Worm (Caenorhabditis elegans): ENCODE measurements around the gene grp-1.
A peak's percentile ranks its signal among the peaks of the same experiment; 100 is the strongest.

grp-1 gene

DNA sequence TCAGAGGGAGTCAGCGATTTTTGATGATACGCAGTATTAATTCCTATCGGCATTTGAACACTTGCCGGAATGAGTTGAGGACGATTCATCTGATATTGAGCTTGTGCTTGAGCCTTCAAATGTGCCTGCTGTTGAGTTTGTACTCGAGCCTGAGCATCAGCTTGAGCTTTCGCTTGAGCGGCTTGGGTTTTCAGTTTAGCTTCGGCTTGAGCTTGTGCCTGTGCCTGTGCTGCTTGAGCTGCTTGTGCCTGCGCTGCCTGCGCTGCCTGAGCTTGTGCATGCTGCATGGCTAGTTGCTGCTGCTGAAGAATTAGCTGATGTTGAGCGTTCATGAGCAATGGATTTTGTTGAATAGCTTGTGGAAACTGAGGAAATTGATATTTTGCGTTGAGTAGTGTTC is 30.4 kb downstream of the grp-1 start:
- TF ChIP-seq ref-1 (GFP tag; conservative IDR thresholded peaks at IDR 0.05) (no peak), tab-1 (GFP tag; IDR thresholded peaks at IDR 0.05) (no peak), ztf-23 (GFP tag; IDR thresholded peaks at IDR 0.05) (no peak)

DNA sequence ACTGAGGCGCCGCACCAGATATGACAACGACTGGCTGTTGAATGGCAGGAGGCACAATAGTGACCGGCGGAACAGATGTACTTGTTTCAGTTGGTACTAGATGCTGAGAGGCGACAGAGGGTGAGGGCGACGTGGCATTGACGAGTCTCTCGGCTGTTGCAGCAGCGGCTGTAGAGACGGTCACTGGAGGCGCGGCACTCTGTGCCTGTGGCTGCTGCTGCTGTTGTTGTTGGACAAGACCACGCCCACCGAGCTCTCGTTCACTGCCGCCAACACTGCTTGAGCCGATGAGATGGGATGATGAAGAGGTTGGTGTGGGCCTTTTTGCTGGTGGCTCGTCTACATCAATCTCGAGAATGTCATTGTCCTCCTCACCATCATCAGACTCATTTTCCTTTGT is 31.6 kb downstream of the grp-1 start:
- TF ChIP-seq tab-1 (GFP tag; IDR thresholded peaks at IDR 0.05), result no peak
- no peak for TF ChIP-seq T22C8.4 (GFP tag; IDR thresholded peaks at IDR 0.05)
- TF ChIP-seq med-1 (GFP tag; optimal IDR thresholded peaks at IDR 0.05; ENCODE audit: insufficient read depth), result no peak
- TF ChIP-seq ztf-23 (GFP tag; IDR thresholded peaks at IDR 0.05), result no peak
- no peak for TF ChIP-seq ref-1 (GFP tag; conservative IDR thresholded peaks at IDR 0.05)
- TF ChIP-seq klf-2 (GFP tag; conservative IDR thresholded peaks at IDR 0.05), result no peak
- no peak for TF ChIP-seq ztf-29 (GFP tag; IDR thresholded peaks at IDR 0.05)
- no peak for TF ChIP-seq flt-1 (GFP tag; IDR thresholded peaks at IDR 0.05)
- TF ChIP-seq cog-1 (tag; optimal IDR thresholded peaks at IDR 0.05), result no peak

DNA sequence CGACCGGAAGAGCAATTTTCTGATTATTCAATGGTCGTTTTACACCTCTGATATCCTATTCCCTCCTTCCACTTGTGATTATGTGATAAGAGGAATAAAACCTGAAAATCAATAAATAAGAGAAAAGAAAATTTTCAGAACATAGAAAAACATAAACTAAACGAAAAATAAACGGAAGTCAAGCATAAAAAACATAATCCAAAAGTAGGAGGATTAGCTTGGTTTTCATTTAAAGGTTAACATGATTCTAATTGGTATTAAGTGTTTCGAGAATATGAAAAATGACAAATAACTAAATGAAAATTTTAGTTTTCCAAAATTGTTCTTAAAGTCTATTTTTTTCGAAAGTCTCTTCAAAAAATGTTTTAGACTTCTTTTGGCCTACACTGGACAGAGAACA is 35.6 kb downstream of the grp-1 start, which contains the start of gene gei-8:
TSS of gene gei-8 (minus strand) at position 101 of the 400 bp plus-strand sequence.
- TF ChIP-seq T22C8.4 (GFP tag; IDR thresholded peaks at IDR 0.05) (no peak), tab-1 (GFP tag; IDR thresholded peaks at IDR 0.05) (no peak), klf-2 (GFP tag; conservative IDR thresholded peaks at IDR 0.05) (no peak), ztf-29 (GFP tag; IDR thresholded peaks at IDR 0.05) (no peak), ref-1 (GFP tag; conservative IDR thresholded peaks at IDR 0.05) (no peak), flt-1 (GFP tag; IDR thresholded peaks at IDR 0.05) (no peak), med-1 (GFP tag; optimal IDR thresholded peaks at IDR 0.05; ENCODE audit: insufficient read depth) (no peak), cog-1 (tag; optimal IDR thresholded peaks at IDR 0.05) (no peak), ztf-23 (GFP tag; IDR thresholded peaks at IDR 0.05) (no peak)

DNA sequence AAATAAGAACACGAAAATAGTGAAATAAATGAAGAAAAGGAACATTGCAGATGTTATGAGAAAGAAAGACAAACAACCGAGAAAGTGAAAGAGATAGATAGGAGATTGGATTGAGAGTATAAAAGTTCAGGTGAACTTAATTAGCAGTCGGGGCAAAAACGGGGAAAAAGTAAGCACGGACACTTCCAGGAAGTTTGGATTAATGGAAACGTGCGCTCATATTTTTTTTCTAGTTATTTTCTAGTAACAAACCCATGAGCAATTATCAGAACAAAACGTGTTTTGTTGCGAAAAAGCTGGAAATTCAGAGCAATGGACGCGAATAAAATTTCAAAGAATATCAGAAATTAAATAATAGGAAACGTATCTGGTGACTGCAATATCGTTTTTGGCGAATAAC is 36.4 kb downstream of the grp-1 start:
- TF ChIP-seq flt-1 (GFP tag; IDR thresholded peaks at IDR 0.05), result no peak
- no peak for TF ChIP-seq tab-1 (GFP tag; IDR thresholded peaks at IDR 0.05)
- TF ChIP-seq ztf-23 (GFP tag; IDR thresholded peaks at IDR 0.05), result no peak
- TF ChIP-seq med-1 (GFP tag; optimal IDR thresholded peaks at IDR 0.05; ENCODE audit: insufficient read depth), result no peak
- TF ChIP-seq ztf-29 (GFP tag; IDR thresholded peaks at IDR 0.05), result no peak
- no peak for TF ChIP-seq klf-2 (GFP tag; conservative IDR thresholded peaks at IDR 0.05)
- TF ChIP-seq T22C8.4 (GFP tag; IDR thresholded peaks at IDR 0.05), result no peak
- no peak for TF ChIP-seq ref-1 (GFP tag; conservative IDR thresholded peaks at IDR 0.05)
- no peak for TF ChIP-seq cog-1 (tag; optimal IDR thresholded peaks at IDR 0.05)

DNA sequence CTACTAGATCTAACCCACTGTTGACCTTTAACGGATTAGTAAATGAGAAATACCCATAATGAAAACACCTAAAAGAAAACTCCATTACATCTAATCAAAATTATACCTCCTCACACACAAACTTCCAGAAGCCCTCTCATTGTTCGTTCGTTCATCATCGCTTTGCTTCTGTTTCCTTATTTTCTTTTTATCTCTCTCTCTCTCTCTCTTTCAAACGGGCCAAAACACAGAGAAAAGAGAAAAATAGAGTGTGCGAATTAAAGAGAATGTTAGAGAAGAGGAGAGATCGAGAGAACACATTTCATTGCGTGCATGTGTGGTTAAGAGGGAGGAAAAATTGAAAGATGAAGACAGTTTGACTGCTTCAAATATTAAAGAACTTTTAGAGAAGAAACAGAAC is 38.8 kb downstream of the grp-1 start:
- TF ChIP-seq cog-1 (tag; optimal IDR thresholded peaks at IDR 0.05) (peak; percentile 21), flt-1 (GFP tag; IDR thresholded peaks at IDR 0.05) (no peak)

DNA sequence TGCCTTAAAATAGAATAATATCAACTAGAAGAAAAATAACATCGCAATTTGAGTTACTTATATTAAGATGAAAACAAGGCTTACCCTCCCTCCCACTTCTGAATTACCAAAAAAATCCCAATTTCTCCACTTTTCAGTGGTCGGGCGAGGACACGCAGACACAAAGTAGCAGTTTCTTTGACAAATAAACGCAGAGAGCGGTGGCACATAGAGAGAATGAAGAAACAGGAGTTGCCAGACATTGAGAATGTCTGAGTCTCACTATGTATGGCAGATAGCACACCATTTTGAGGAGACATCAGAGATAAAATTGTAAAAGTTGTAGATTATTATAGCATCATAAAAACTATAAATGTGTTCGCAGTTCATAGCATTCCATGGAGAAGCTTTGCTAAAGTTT is 39.7 kb downstream of the grp-1 start:
- TF ChIP-seq tab-1 (GFP tag; IDR thresholded peaks at IDR 0.05) (no peak), ref-1 (GFP tag; conservative IDR thresholded peaks at IDR 0.05) (no peak), ztf-23 (GFP tag; IDR thresholded peaks at IDR 0.05) (no peak), cog-1 (tag; optimal IDR thresholded peaks at IDR 0.05) (peak; percentile 23), T22C8.4 (GFP tag; IDR thresholded peaks at IDR 0.05) (no peak), flt-1 (GFP tag; IDR thresholded peaks at IDR 0.05) (no peak), klf-2 (GFP tag; conservative IDR thresholded peaks at IDR 0.05) (no peak), med-1 (GFP tag; optimal IDR thresholded peaks at IDR 0.05; ENCODE audit: insufficient read depth) (no peak), ztf-29 (GFP tag; IDR thresholded peaks at IDR 0.05) (peak; percentile 55; the same call in 1 of the 2 replicates)

DNA sequence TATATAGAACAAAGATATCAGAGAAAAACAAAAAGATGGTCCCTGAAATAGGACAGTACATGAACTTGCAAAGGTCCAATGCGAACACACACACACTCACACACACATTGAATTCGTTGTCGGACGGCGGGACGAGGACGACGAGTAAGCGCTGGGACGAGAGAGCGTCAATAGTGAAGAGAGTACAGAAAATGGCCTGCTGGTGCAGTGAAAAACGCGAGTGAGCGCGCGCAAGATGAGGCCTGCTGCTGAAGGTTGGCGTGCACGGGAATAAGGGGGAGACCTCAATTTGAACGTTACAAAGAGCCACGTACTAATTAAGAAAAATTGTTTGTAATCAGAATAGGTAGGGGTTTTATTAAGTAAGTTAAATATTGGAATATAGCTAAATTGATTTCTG is 41.5 kb downstream of the grp-1 start:
- TF ChIP-seq klf-2 (GFP tag; conservative IDR thresholded peaks at IDR 0.05) (0 out of 2 replicates have a peak, but pooled peaks have one; percentile 11), T22C8.4 (GFP tag; IDR thresholded peaks at IDR 0.05) (no peak), cog-1 (tag; optimal IDR thresholded peaks at IDR 0.05) (no peak)

DNA sequence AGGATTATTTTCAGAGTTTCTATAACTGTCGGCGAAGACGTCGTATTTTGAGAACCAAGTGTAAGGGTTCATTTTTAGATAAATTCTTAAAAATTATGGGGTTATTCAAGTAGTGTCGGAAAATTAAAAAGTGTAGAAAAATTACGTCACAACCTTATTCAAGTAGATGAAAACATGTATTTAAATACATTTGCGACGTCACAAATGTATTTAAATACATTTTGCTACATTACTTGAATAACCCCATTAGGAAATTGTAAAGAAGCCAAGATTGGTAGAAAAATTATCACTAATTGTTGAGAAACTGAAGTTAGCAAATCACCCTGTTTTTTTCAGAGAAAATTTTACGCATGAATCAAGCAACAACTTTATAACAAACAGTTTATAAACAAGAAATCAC is 43.7 kb downstream of the grp-1 start:
- TF ChIP-seq ztf-29 (GFP tag; IDR thresholded peaks at IDR 0.05), result no peak
- no peak for TF ChIP-seq ztf-23 (GFP tag; IDR thresholded peaks at IDR 0.05)
- TF ChIP-seq ref-1 (GFP tag; conservative IDR thresholded peaks at IDR 0.05), result no peak
- no peak for TF ChIP-seq med-1 (GFP tag; optimal IDR thresholded peaks at IDR 0.05; ENCODE audit: insufficient read depth)
- TF ChIP-seq klf-2 (GFP tag; conservative IDR thresholded peaks at IDR 0.05), result no peak
- TF ChIP-seq cog-1 (tag; optimal IDR thresholded peaks at IDR 0.05), result no peak
- no peak for TF ChIP-seq tab-1 (GFP tag; IDR thresholded peaks at IDR 0.05)
- no peak for TF ChIP-seq flt-1 (GFP tag; IDR thresholded peaks at IDR 0.05)
- no peak for TF ChIP-seq T22C8.4 (GFP tag; IDR thresholded peaks at IDR 0.05)

DNA sequence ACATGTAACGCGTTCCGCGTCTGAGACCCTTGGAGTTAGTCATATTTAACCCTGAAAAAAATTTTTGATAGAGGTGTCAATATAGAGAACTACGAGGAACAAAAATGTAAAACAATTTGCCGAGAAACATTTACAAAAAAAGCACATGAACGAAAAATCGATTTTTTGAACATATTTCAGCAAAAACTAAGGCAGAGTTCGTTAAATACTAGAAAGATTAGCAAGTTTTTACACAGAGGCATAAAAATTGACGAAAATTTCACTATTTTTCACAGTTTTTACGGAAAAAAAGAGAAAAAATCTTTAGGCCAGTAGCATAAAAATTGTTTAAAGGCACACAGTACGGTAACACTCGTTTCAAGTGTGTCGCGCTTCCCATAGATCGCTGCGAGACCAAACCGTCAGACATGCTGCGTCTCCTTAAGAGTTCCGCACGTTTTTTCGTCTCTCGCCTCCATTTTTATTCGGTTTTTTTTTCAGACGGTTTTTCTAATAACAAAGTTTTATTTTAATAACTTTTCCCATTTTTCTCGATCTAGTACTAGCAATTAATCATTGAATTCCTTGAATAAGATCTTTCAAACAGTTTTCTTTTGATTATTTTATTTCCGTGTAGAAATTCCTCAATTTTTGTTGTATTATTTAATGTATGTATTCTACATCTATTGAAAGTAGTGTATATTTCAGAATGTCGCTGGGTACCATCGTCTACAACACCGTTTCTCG is 44.8 kb downstream of the grp-1 start, which contains the start of the genes rpl-21 and C14B9.10:
TSS of gene rpl-21 (minus strand) at position 51 of the 726 bp plus-strand sequence.
TSS of gene C14B9.10 (plus strand) at position 676 of the 726 bp plus-strand sequence.
- TF ChIP-seq ztf-29 (GFP tag; IDR thresholded peaks at IDR 0.05), result no peak
- TF ChIP-seq ztf-23 (GFP tag; IDR thresholded peaks at IDR 0.05), result no peak
- TF ChIP-seq med-1 (GFP tag; optimal IDR thresholded peaks at IDR 0.05; ENCODE audit: insufficient read depth), result no peak
- no peak for TF ChIP-seq klf-2 (GFP tag; conservative IDR thresholded peaks at IDR 0.05)
- no peak for TF ChIP-seq cog-1 (tag; optimal IDR thresholded peaks at IDR 0.05)
- TF ChIP-seq tab-1 (GFP tag; IDR thresholded peaks at IDR 0.05), result no peak
- TF ChIP-seq T22C8.4 (GFP tag; IDR thresholded peaks at IDR 0.05), result no peak
- no peak for TF ChIP-seq ref-1 (GFP tag; conservative IDR thresholded peaks at IDR 0.05)
- TF ChIP-seq flt-1 (GFP tag; IDR thresholded peaks at IDR 0.05), result no peak

DNA sequence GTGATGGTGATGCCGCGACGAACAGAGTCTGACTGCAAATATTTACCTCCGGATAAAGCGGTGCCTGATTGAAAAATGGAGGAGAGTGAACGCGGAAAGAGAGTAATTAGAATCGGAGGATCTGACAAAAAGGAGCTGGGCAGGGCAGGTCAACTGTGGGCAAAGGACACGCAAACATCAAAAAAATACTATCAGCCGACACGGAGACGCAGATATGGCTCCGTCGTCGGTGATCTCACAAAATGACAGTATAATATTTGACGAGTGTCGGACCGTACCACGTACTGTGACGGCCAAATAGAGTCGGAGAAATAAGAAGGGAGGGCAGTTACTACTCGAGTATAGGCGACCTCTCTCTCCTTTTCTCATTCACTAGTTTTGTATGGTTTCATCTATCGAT is 47.0 kb downstream of the grp-1 start:
- TF ChIP-seq T22C8.4 (GFP tag; IDR thresholded peaks at IDR 0.05), result no peak
- TF ChIP-seq tab-1 (GFP tag; IDR thresholded peaks at IDR 0.05), result no peak
- TF ChIP-seq ztf-29 (GFP tag; IDR thresholded peaks at IDR 0.05), result no peak
- TF ChIP-seq cog-1 (tag; optimal IDR thresholded peaks at IDR 0.05), result no peak
- TF ChIP-seq med-1 (GFP tag; optimal IDR thresholded peaks at IDR 0.05; ENCODE audit: insufficient read depth), result no peak
- TF ChIP-seq flt-1 (GFP tag; IDR thresholded peaks at IDR 0.05), result no peak
- TF ChIP-seq klf-2 (GFP tag; conservative IDR thresholded peaks at IDR 0.05), result no peak
- no peak for TF ChIP-seq ztf-23 (GFP tag; IDR thresholded peaks at IDR 0.05)
- TF ChIP-seq ref-1 (GFP tag; conservative IDR thresholded peaks at IDR 0.05), result no peak

All from whole organism, midembryonic.